Fruit fly (Drosophila melanogaster) whole organism, prepupa: ENCODE results near the gene CG15461.

Experiments
- CG10631 ChIP-seq: fragments of 200-800 bp; sonication (Bioruptor generic); optimal IDR thresholded peaks from 2 replicates; lab custom pipeline; 2016; ENCODE audit warnings: missing biosample characterization, missing genetic modification characterization
- acj6 ChIP-seq: fragments of 200-800 bp; sonication (Bioruptor generic); optimal IDR thresholded peaks from 3 replicates; lab custom pipeline; 2016; ENCODE audit warnings: missing biosample characterization, missing genetic modification characterization
- eg ChIP-seq: fragments of 200-800 bp; sonication (Bioruptor generic); IDR thresholded peaks from 3 replicates; pipeline ENCODE4 v1.3.6; 2022; ENCODE audit warnings: missing biosample characterization, missing genetic modification characterization
- vri ChIP-seq: fragments of 200-800 bp; sonication (Bioruptor generic); optimal IDR thresholded peaks from 3 replicates; lab custom pipeline; 2016; ENCODE audit warnings: missing biosample characterization, mild to moderate bottlenecking, missing genetic modification characterization

DNA sequence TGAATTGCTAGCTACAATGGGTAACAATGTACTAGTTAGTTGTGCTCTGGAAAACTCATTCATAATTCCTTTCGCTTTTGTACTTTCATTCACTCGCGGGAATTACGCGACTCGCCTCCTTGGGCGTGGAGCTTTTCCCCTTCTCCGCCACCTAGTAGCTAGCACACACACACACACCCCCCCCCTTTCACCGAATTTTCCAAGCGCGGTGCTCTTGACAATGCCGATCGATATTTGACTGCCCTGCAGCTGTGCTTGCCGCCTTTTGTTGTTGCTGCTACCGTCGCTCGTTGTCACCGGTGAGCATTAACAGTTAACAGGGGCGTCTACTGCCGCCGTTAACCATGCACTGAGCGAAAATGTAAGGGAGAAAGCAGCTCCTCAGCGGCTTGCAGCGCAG, 16.3 kb downstream of the CG15461 start:
- TF ChIP-seq eg (GFP tag; lab: Robert Waterston, UW) (no peak), vri (no peak), CG10631 (GFP tag; lab: Kevin White, UChicago) (no peak), acj6 (GFP tag; lab: Kevin White, UChicago) (no peak)
